Fruit fly (Drosophila melanogaster) whole organism, embryonic: ENCODE data around the gene Syx18.

ENCODE experiments used
- Atf6 ChIP-seq: fragments of 200-800 bp; sonication (Bioruptor generic); IDR thresholded peaks from 2 replicates; pipeline ENCODE4 v1.3.6; 2022; ENCODE audit warnings: missing biosample characterization, missing genetic modification characterization
- CG10209 ChIP-seq: fragments of 200-800 bp; sonication (Bioruptor generic); optimal IDR thresholded peaks from 3 replicates; lab custom pipeline; 2017; ENCODE audit warnings: missing biosample characterization, mild to moderate bottlenecking, missing genetic modification characterization, missing genetic modification reagents
- CG1233 ChIP-seq: fragments of 200-800 bp; sonication (Bioruptor generic); optimal IDR thresholded peaks from 4 replicates; lab custom pipeline; 2018; ENCODE audit warnings: missing biosample characterization, mild to moderate bottlenecking, missing genetic modification characterization
- CG12942 ChIP-seq: fragments of 200-800 bp; sonication (Bioruptor generic); optimal IDR thresholded peaks from 3 replicates; lab custom pipeline; 2016; ENCODE audit warnings: missing biosample characterization, missing genetic modification characterization
- CG13287 ChIP-seq: fragments of 200-800 bp; sonication (Bioruptor generic); IDR thresholded peaks from 2 replicates; pipeline ENCODE4 v1.3.6; 2022; ENCODE audit warnings: missing biosample characterization, missing genetic modification characterization; ENCODE audit not compliant: partially characterized antibody
- CG13424 ChIP-seq: fragments of 200-800 bp; sonication (Bioruptor generic); optimal IDR thresholded peaks from 2 replicates; lab custom pipeline; 2019; ENCODE audit warnings: missing biosample characterization, mild to moderate bottlenecking, missing genetic modification characterization, moderate library complexity
- CG13624 ChIP-seq: fragments of 200-800 bp; sonication (Bioruptor generic); optimal IDR thresholded peaks from 2 replicates; lab custom pipeline; 2016; ENCODE audit warnings: missing biosample characterization, missing genetic modification characterization
- CG14965 ChIP-seq: fragments of 200-800 bp; sonication (Bioruptor generic); optimal IDR thresholded peaks from 2 replicates; lab custom pipeline; 2016; ENCODE audit warnings: missing biosample characterization, missing genetic modification characterization, borderline replicate concordance
- CG15696 ChIP-seq: fragments of 200-800 bp; sonication (Bioruptor generic); optimal IDR thresholded peaks from 2 replicates; lab custom pipeline; 2019; ENCODE audit warnings: missing biosample characterization, mild to moderate bottlenecking, missing genetic modification characterization, moderate library complexity
- CG16813 ChIP-seq: fragments of 200-800 bp; sonication (Bioruptor generic); IDR thresholded peaks from 3 replicates; pipeline ENCODE4 v1.3.6; 2022; ENCODE audit warnings: missing biosample characterization, missing genetic modification characterization; ENCODE audit not compliant: partially characterized antibody
- CG16863 ChIP-seq: fragments of 200-800 bp; sonication (Bioruptor generic); optimal IDR thresholded peaks from 3 replicates; lab custom pipeline; 2016; ENCODE audit warnings: missing biosample characterization, missing genetic modification characterization
- CG1832 ChIP-seq: fragments of 200-800 bp; sonication (Bioruptor generic); optimal IDR thresholded peaks from 2 replicates; lab custom pipeline; 2017; ENCODE audit warnings: missing biosample characterization, mild to moderate bottlenecking, missing genetic modification characterization, inconsistent platforms
- CG18476 ChIP-seq: fragments of 200-800 bp; sonication (Bioruptor generic); optimal IDR thresholded peaks from 2 replicates; lab custom pipeline; 2016; ENCODE audit warnings: missing biosample characterization, mild to moderate bottlenecking, missing genetic modification characterization
- CG2116 ChIP-seq: fragments of 200-800 bp; sonication (Bioruptor generic); optimal IDR thresholded peaks from 3 replicates; lab custom pipeline; 2018; ENCODE audit warnings: missing biosample characterization, mild to moderate bottlenecking, missing genetic modification characterization
- CG2199 ChIP-seq: fragments of 200-800 bp; sonication (Bioruptor generic); IDR thresholded peaks from 3 replicates; pipeline ENCODE4 v1.3.6; 2022; ENCODE audit warnings: missing biosample characterization, missing genetic modification characterization
- CG31224 ChIP-seq: fragments of 200-800 bp; sonication (Bioruptor generic); IDR thresholded peaks from 2 replicates; pipeline ENCODE4 v1.3.6; 2022; ENCODE audit warnings: missing biosample characterization, missing genetic modification characterization
- CG3281 ChIP-seq: fragments of 200-800 bp; sonication (Bioruptor generic); optimal IDR thresholded peaks from 3 replicates; lab custom pipeline; 2017; ENCODE audit warnings: missing biosample characterization, mild to moderate bottlenecking, missing genetic modification characterization
- CG34224 ChIP-seq: fragments of 200-800 bp; sonication (Bioruptor generic); IDR thresholded peaks from 3 replicates; pipeline ENCODE4 v1.3.6; 2022; ENCODE audit warnings: missing biosample characterization, missing genetic modification characterization; ENCODE audit not compliant: partially characterized antibody
- CG3995 ChIP-seq: fragments of 200-800 bp; sonication (Bioruptor generic); optimal IDR thresholded peaks from 3 replicates; lab custom pipeline; 2016; ENCODE audit warnings: missing biosample characterization, missing genetic modification characterization
- CG4424 ChIP-seq: fragments of 200-800 bp; sonication (Bioruptor generic); optimal IDR thresholded peaks from 3 replicates; lab custom pipeline; 2016; ENCODE audit warnings: missing biosample characterization, missing genetic modification characterization
- CG6254 ChIP-seq: fragments of 200-800 bp; sonication (Bioruptor generic); optimal IDR thresholded peaks from 3 replicates; lab custom pipeline; 2017; ENCODE audit warnings: mild to moderate bottlenecking, missing biosample characterization, missing genetic modification reagents, missing genetic modification characterization
- CG6813 ChIP-seq: fragments of 200-800 bp; sonication (Bioruptor generic); optimal IDR thresholded peaks from 2 replicates; lab custom pipeline; 2017; ENCODE audit warnings: missing biosample characterization, missing genetic modification characterization, mild to moderate bottlenecking, moderate library complexity, missing genetic modification reagents
- CG8765 ChIP-seq: fragments of 200-800 bp; sonication (Bioruptor generic); IDR thresholded peaks from 2 replicates; pipeline ENCODE4 v1.3.6; 2022; ENCODE audit warnings: missing biosample characterization, missing genetic modification characterization
- Fer1 ChIP-seq: fragments of 200-800 bp; sonication (Bioruptor generic); optimal IDR thresholded peaks from 2 replicates; lab custom pipeline; 2017; ENCODE audit warnings: missing biosample characterization, mild to moderate bottlenecking, missing genetic modification characterization
- Hr78 ChIP-seq, 2 experiments: fragments of 200-800 bp in 1 of 2; fragments of >200 bp in 1 of 2; sonication (Bioruptor generic) in 1 of 2; optimal IDR thresholded peaks; 2 replicates each; lab custom pipeline; 2017 to 2019; ENCODE audit warnings: missing biosample characterization in 2 of 2, missing genetic modification characterization in 2 of 2, mild to moderate bottlenecking in 1 of 2, moderate library complexity in 1 of 2
- Nf-YA ChIP-seq: fragments of 200-800 bp; sonication (Bioruptor generic); IDR thresholded peaks from 2 replicates; pipeline ENCODE4 v1.3.6; 2022; ENCODE audit warnings: missing biosample characterization, missing genetic modification characterization
- Nf-YB ChIP-seq: fragments of 200-800 bp; sonication (Bioruptor generic); optimal IDR thresholded peaks from 3 replicates; lab custom pipeline; 2019; ENCODE audit warnings: missing biosample characterization, mild to moderate bottlenecking, missing genetic modification characterization, moderate library complexity
- NfI ChIP-seq: fragments of 200-800 bp; sonication (Bioruptor generic); optimal IDR thresholded peaks from 3 replicates; lab custom pipeline; 2018; ENCODE audit warnings: missing biosample characterization, mild to moderate bottlenecking, missing genetic modification characterization, moderate library complexity
- Ptx1 ChIP-seq: fragments of 200-800 bp; sonication (Bioruptor generic); IDR thresholded peaks from 2 replicates; pipeline ENCODE4 v1.3.6; 2022; ENCODE audit warnings: missing biosample characterization, missing genetic modification characterization
- Ssrp ChIP-seq: fragments of 200-800 bp; sonication (Bioruptor generic); optimal IDR thresholded peaks from 2 replicates; lab custom pipeline; 2018; ENCODE audit warnings: missing biosample characterization, mild to moderate bottlenecking, missing genetic modification characterization, moderate library complexity
- Xbp1 ChIP-seq: fragments of 200-800 bp; sonication (Bioruptor generic); optimal IDR thresholded peaks from 3 replicates; lab custom pipeline; 2016; ENCODE audit warnings: missing biosample characterization, mild to moderate bottlenecking, missing genetic modification characterization
- aop ChIP-seq: fragments of 200-800 bp; sonication (Bioruptor generic); IDR thresholded peaks from 2 replicates; pipeline ENCODE4 v1.3.6; 2022; ENCODE audit warnings: missing biosample characterization, missing genetic modification characterization
- az2 ChIP-seq: fragments of 200-800 bp; sonication (Bioruptor generic); optimal IDR thresholded peaks from 3 replicates; lab custom pipeline; 2016; ENCODE audit warnings: missing biosample characterization, missing genetic modification characterization
- bowl ChIP-seq: fragments of 200-800 bp; sonication (Bioruptor generic); IDR thresholded peaks from 2 replicates; pipeline ENCODE4 v1.3.6; 2022; ENCODE audit warnings: missing biosample characterization, missing genetic modification characterization
- chif ChIP-seq, 2 experiments: fragments of 200-800 bp; sonication (Bioruptor generic); optimal IDR thresholded peaks; 3 replicates each; lab custom pipeline; 2016; ENCODE audit warnings: missing biosample characterization in 2 of 2, missing genetic modification characterization in 2 of 2
- fd102C ChIP-seq: fragments of 200-800 bp; sonication (Bioruptor generic); optimal IDR thresholded peaks from 2 replicates; lab custom pipeline; 2018; ENCODE audit warnings: missing biosample characterization, mild to moderate bottlenecking, missing genetic modification characterization, moderate library complexity
- jing ChIP-seq: fragments of 200-800 bp; sonication (Bioruptor generic); optimal IDR thresholded peaks from 2 replicates; lab custom pipeline; 2018; ENCODE audit warnings: missing biosample characterization, mild to moderate bottlenecking, missing genetic modification characterization
- kay ChIP-seq: fragments of 200-800 bp; sonication (Bioruptor generic); optimal IDR thresholded peaks from 2 replicates; lab custom pipeline; 2016; ENCODE audit warnings: missing biosample characterization, missing genetic modification characterization
- luna ChIP-seq: fragments of 200-800 bp; sonication (Bioruptor generic); optimal IDR thresholded peaks from 2 replicates; lab custom pipeline; 2016; ENCODE audit warnings: missing biosample characterization, missing genetic modification characterization
- otp ChIP-seq: fragments of 200-800 bp; sonication (Bioruptor generic); IDR thresholded peaks from 3 replicates; pipeline ENCODE4, ENCODE4 v1.3.6; 2022; ENCODE audit warnings: missing biosample characterization, missing genetic modification characterization
- pan ChIP-seq, 4 experiments: fragments of >200 bp in 3 of 4; fragments of 200-800 bp in 1 of 4; sonication (Bioruptor generic) in 1 of 4; optimal IDR thresholded peaks in 3 of 4; IDR thresholded peaks in 1 of 4; 2 replicates each; pipeline versions ENCODE4 v1.3.6 to Lab custom; 2017 to 2022; ENCODE audit warnings: missing biosample characterization in 2 of 4, missing genetic modification characterization in 2 of 4, mixed read lengths in 1 of 4
- salm ChIP-seq: fragments of 200-800 bp; sonication (Bioruptor generic); optimal IDR thresholded peaks from 2 replicates; lab custom pipeline; 2018; ENCODE audit warnings: missing biosample characterization, mild to moderate bottlenecking, missing genetic modification characterization
- sim ChIP-seq: fragments of 200-800 bp; sonication (Bioruptor generic); IDR thresholded peaks from 2 replicates; pipeline ENCODE4 v1.3.6; 2022; ENCODE audit warnings: missing biosample characterization, missing genetic modification characterization
- stc ChIP-seq: fragments of 200-800 bp; sonication (Bioruptor generic); IDR thresholded peaks from 2 replicates; pipeline ENCODE4 v1.3.6; 2022; ENCODE audit warnings: missing biosample characterization, missing genetic modification characterization
- tll ChIP-seq, 2 experiments: fragments of 200-800 bp in 1 of 2; fragments of >200 bp in 1 of 2; sonication (Bioruptor generic) in 1 of 2; optimal IDR thresholded peaks; 2 replicates each; lab custom pipeline; 2017 to 2019; ENCODE audit warnings: missing biosample characterization in 2 of 2, missing genetic modification characterization in 2 of 2, mild to moderate bottlenecking in 1 of 2, moderate library complexity in 1 of 2
- tna ChIP-seq: fragments of 200-800 bp; sonication (Bioruptor generic); IDR thresholded peaks from 2 replicates; pipeline ENCODE4 v1.3.6; 2022; ENCODE audit warnings: missing biosample characterization, missing genetic modification characterization; ENCODE audit not compliant: partially characterized antibody
- tx ChIP-seq: fragments of 200-800 bp; sonication (Bioruptor generic); optimal IDR thresholded peaks from 2 replicates; lab custom pipeline; 2016; ENCODE audit warnings: missing biosample characterization, missing genetic modification characterization
- vfl ChIP-seq: fragments of 200-800 bp; sonication (Bioruptor generic); optimal IDR thresholded peaks from 2 replicates; lab custom pipeline; 2016; ENCODE audit warnings: missing biosample characterization, missing genetic modification characterization
- yki ChIP-seq: fragments of >200 bp; optimal IDR thresholded peaks from 3 replicates; lab custom pipeline; 2018

The Syx18 gene

dm6 chr3R:24654770-24655322 lies 29.5 kb upstream of the Syx18 start, which contains the start of the genes CG31125 and CG6695 (continued):
- TF ChIP-seq CG16813 (GFP tag; lab: Robert Waterston, UW) (peak; percentile 88), CG14965 (GFP tag; lab: Kevin White, UChicago) (no peak), CG3995 (peak; percentile 28), kay (peak; percentile 7), CG10209 (no peak), CG15696 (tag; lab: Kevin White, UChicago) (peak; percentile 53), jing (GFP tag; lab: Kevin White, UChicago) (no peak), Atf6 (GFP tag; lab: Robert Waterston, UW) (peak; percentile 40; the same call in 1 of the 2 replicates), fd102C (GFP tag; lab: Kevin White, UChicago) (no peak), chif (GFP tag; optimal IDR thresholded peaks at IDR 0.05; lab: Kevin White, UChicago) (peak; percentile 44 to 65), salm (tag; lab: Kevin White, UChicago) (no peak), CG4424 (GFP tag; lab: Kevin White, UChicago) (peak; percentile 24), Ptx1 (GFP tag; lab: Robert Waterston, UW) (peak; percentile 53), CG31224 (no peak), CG13424 (peak; percentile 52), tll (GFP tag; optimal IDR thresholded peaks at IDR 0.05; lab: Kevin White, UChicago) (peak; percentile 44), CG3281 (peak; percentile 31), CG18476 (GFP tag; lab: Kevin White, UChicago) (no peak), az2 (GFP tag; lab: Kevin White, UChicago) (peak; percentile 37), NfI (GFP tag; lab: Kevin White, UChicago) (peak; percentile 5), CG12942 (GFP tag; lab: Kevin White, UChicago) (peak; percentile 21), CG6813 (GFP tag; lab: Kevin White, UChicago) (no peak), vfl (peak; percentile 35), stc (GFP tag; lab: Robert Waterston, UW) (no peak), Nf-YA (GFP tag; lab: Robert Waterston, UW) (no peak), otp (GFP tag; lab: Robert Waterston, UW) (no peak), CG16863 (GFP tag; lab: Kevin White, UChicago) (peak; percentile 48), luna (GFP tag; lab: Kevin White, UChicago) (peak; percentile 71), tx (peak; percentile 63), CG6254 (no peak), CG1233 (GFP tag; lab: Kevin White, UChicago) (peak; percentile 24), aop (GFP tag; lab: Robert Waterston, UW) (no peak), Xbp1 (GFP tag; lab: Kevin White, UChicago) (peak; percentile 71), sim (GFP tag; lab: Robert Waterston, UW) (no peak), CG8765 (no peak), Ssrp (no peak), Nf-YB (GFP tag; lab: Kevin White, UChicago) (no peak), Hr78 (GFP tag; optimal IDR thresholded peaks at IDR 0.05; lab: Kevin White, UChicago) (no peak), tna (peak; percentile 57), CG34224 (peak; percentile 80; the same call in 2 of the 3 replicates), CG1832 (GFP tag; lab: Kevin White, UChicago) (no peak), CG2199 (GFP tag; lab: Robert Waterston, UW) (no peak), Fer1 (GFP tag; lab: Kevin White, UChicago) (peak; percentile 45), bowl (GFP tag; lab: Robert Waterston, UW) (no peak), pan (optimal IDR thresholded peaks at IDR 0.05; lab: Kevin White, UChicago) (no peak), pan (GFP tag; optimal IDR thresholded peaks at IDR 0.05 in 1 of 2, IDR thresholded peaks at IDR 0.05 in 1 of 2) (no peak), CG13624 (GFP tag; lab: Kevin White, UChicago) (peak; percentile 68), CG2116 (GFP tag; lab: Kevin White, UChicago) (peak; percentile 94), yki (lab: Kevin White, UChicago) (no peak), CG13287 (GFP tag; lab: Robert Waterston, UW) (peak; percentile 88)
